Worm (Caenorhabditis elegans): ENCODE data around the gene K07C5.2.

K07C5.2 gene

ce11 chrV:10313953-10314352, 25.3 kb upstream of the K07C5.2 start, which contains the start of gene gcy-6:
gcy-6 (minus strand) TSS chrV:10314053.
- no peak for TF ChIP-seq sea-2 (GFP tag; optimal IDR thresholded peaks at IDR 0.05)
- no peak for TF ChIP-seq nhr-43 (tag; optimal IDR thresholded peaks at IDR 0.05; ENCODE audit: poor library complexity, severe bottlenecking)
- no peak for TF ChIP-seq nhr-25 (tag; optimal IDR thresholded peaks at IDR 0.05)
- no peak for TF ChIP-seq pha-4 (tag; optimal IDR thresholded peaks at IDR 0.05)
- no peak for TF ChIP-seq fos-1 (tag; optimal IDR thresholded peaks at IDR 0.05)
- no peak for TF ChIP-seq unc-39 (tag; optimal IDR thresholded peaks at IDR 0.05)
- TF ChIP-seq nhr-28 (tag; optimal IDR thresholded peaks at IDR 0.05), result no peak
- TF ChIP-seq aly-2 (tag; optimal IDR thresholded peaks at IDR 0.05), result no peak
- TF ChIP-seq mdl-1 (tag; optimal IDR thresholded peaks at IDR 0.05), result no peak
- TF ChIP-seq elt-3 (tag; optimal IDR thresholded peaks at IDR 0.05), result no peak
- TF ChIP-seq lin-15B (tag; optimal IDR thresholded peaks at IDR 0.05), result no peak
- no peak for TF ChIP-seq hmg-11 (tag; optimal IDR thresholded peaks at IDR 0.05)
- no peak for TF ChIP-seq lsy-12 (tag; optimal IDR thresholded peaks at IDR 0.05)
- no peak for TF ChIP-seq fkh-2 (tag; optimal IDR thresholded peaks at IDR 0.05)
- no peak for TF ChIP-seq ZK546.5 (tag; optimal IDR thresholded peaks at IDR 0.05)
- TF ChIP-seq nhr-237 (tag; optimal IDR thresholded peaks at IDR 0.05), result no peak
- no peak for TF ChIP-seq ceh-16 (tag; optimal IDR thresholded peaks at IDR 0.05)
- no peak for TF ChIP-seq egl-27 (tag; optimal IDR thresholded peaks at IDR 0.05)
- no peak for TF ChIP-seq tbx-2 (tag; optimal IDR thresholded peaks at IDR 0.05)
- no peak for TF ChIP-seq ceh-9 (tag; optimal IDR thresholded peaks at IDR 0.05)

- no peak for TF ChIP-seq nhr-77 (tag; optimal IDR thresholded peaks at IDR 0.05)
- TF ChIP-seq egl-27 (tag; optimal IDR thresholded peaks at IDR 0.05), result no peak
- TF ChIP-seq skn-1 (tag; optimal IDR thresholded peaks at IDR 0.05), result no peak
- no peak for TF ChIP-seq ZK546.5 (tag; optimal IDR thresholded peaks at IDR 0.05)
- TF ChIP-seq tbx-2 (tag; optimal IDR thresholded peaks at IDR 0.05), result no peak
- no peak for TF ChIP-seq ceh-9 (tag; optimal IDR thresholded peaks at IDR 0.05)
- TF ChIP-seq jun-1 (tag; optimal IDR thresholded peaks at IDR 0.05), result no peak
- TF ChIP-seq ceh-28 (tag; optimal IDR thresholded peaks at IDR 0.05), result no peak
- TF ChIP-seq nhr-67 (tag; optimal IDR thresholded peaks at IDR 0.05), result no peak
- TF ChIP-seq mml-1 (tag; optimal IDR thresholded peaks at IDR 0.05), result no peak
- TF ChIP-seq nhr-11 (tag; optimal IDR thresholded peaks at IDR 0.05), result no peak
These were observed 24.9 kb upstream of the K07C5.2 start, which contains the start of gene trx-2 for ce11 chrV:10314371-10314770. trx-2 (plus strand) TSS chrV:10314671.

DNA sequence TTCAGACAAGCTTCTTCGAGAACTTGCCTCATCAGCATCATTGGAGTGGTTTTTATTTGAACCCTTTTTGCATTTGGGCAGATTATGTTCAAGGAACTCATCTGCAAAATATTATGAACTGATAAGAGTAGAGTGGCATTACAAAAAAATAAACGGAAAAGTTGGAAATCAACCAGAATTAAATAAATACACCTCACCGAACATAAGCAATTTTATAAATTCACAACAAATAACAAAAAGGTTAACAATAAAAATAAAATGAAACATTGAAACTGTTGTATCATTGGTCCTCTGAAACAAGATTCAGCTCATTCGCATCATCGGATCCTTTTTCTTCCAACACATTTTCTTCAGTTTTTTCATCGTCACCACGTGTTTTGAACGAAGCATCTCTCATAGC, 22.0 kb upstream of the K07C5.2 start, which contains the start of gene asps-1:
Gene asps-1 (minus strand): TSS at position 101 of the 400 bp plus-strand sequence.
- TF ChIP-seq nfya-1 (tag; optimal IDR thresholded peaks at IDR 0.05; ENCODE audit: insufficient read depth) (no peak), mdl-1 (tag; optimal IDR thresholded peaks at IDR 0.05) (no peak), zag-1 (tag; optimal IDR thresholded peaks at IDR 0.05) (no peak), eor-1 (tag; optimal IDR thresholded peaks at IDR 0.05) (no peak), lin-15B (tag; optimal IDR thresholded peaks at IDR 0.05) (no peak), fkh-10 (GFP tag; optimal IDR thresholded peaks at IDR 0.05) (no peak), hmg-11 (tag; optimal IDR thresholded peaks at IDR 0.05) (no peak), daf-12 (tag; optimal IDR thresholded peaks at IDR 0.05) (no peak), elt-3 (tag; optimal IDR thresholded peaks at IDR 0.05) (no peak), pha-4 (tag; optimal IDR thresholded peaks at IDR 0.05) (no peak)

- TF ChIP-seq nhr-25 (tag; optimal IDR thresholded peaks at IDR 0.05) (no peak), ceh-82 (tag; optimal IDR thresholded peaks at IDR 0.05) (no peak), fos-1 (tag; optimal IDR thresholded peaks at IDR 0.05) (no peak), elt-1 (tag; optimal IDR thresholded peaks at IDR 0.05) (no peak), zag-1 (tag; optimal IDR thresholded peaks at IDR 0.05) (no peak), hmg-11 (tag; optimal IDR thresholded peaks at IDR 0.05) (no peak), nfya-1 (tag; optimal IDR thresholded peaks at IDR 0.05; ENCODE audit: insufficient read depth) (no peak), ceh-16 (tag; optimal IDR thresholded peaks at IDR 0.05) (no peak), ceh-28 (tag; optimal IDR thresholded peaks at IDR 0.05) (no peak), snpc-4 (tag; optimal IDR thresholded peaks at IDR 0.05) (no peak), pha-4 (tag; optimal IDR thresholded peaks at IDR 0.05) (no peak), aly-2 (tag; optimal IDR thresholded peaks at IDR 0.05) (no peak), fkh-10 (GFP tag; optimal IDR thresholded peaks at IDR 0.05) (no peak), daf-12 (tag; optimal IDR thresholded peaks at IDR 0.05) (no peak), unc-39 (tag; optimal IDR thresholded peaks at IDR 0.05) (no peak), skn-1 (tag; optimal IDR thresholded peaks at IDR 0.05) (no peak)
These were observed 19.9 kb upstream of the K07C5.2 start, which contains the start of gene B0024.11 for ce11 chrV:10319434-10319833. B0024.11 (minus strand) TSS chrV:10319534.
